Worm (Caenorhabditis elegans) whole organism, L4 larva: Measurements from ENCODE around the gene R05F9.9.
A peak's percentile ranks its signal among the peaks of the same experiment; 100 is the strongest.

ENCODE experiments used
- F26F4.8 ChIP-seq: fragments of 200-800 bp; sonication (Bioruptor generic); conservative IDR thresholded peaks from 2 replicates; pipeline ENCODE4 v1.3.6; 2022; ENCODE audit warnings: missing genetic modification characterization, missing compliant biosample characterization
- R02D3.7 ChIP-seq: fragments of 150-350 bp; sonication (generic microtip); optimal IDR thresholded peaks from 3 replicates; lab custom pipeline; 2014; ENCODE audit warnings: missing biosample characterization, missing genetic modification characterization
- ama-1 ChIP-seq: fragments of 150-350 bp; optimal IDR thresholded peaks from 2 replicates; lab custom pipeline; 2014; ENCODE audit warnings: inconsistent platforms, mixed read lengths
- cey-2 ChIP-seq: sonication (generic microtip); optimal IDR thresholded peaks from 3 replicates; lab custom pipeline; 2017; ENCODE audit warnings: missing genetic modification characterization, mild to moderate bottlenecking, missing compliant biosample characterization, antibody characterized with exemption, borderline replicate concordance; ENCODE audit not compliant: insufficient read depth
- dmd-9 ChIP-seq: fragments of 200-800 bp; sonication (Bioruptor generic); IDR thresholded peaks from 2 replicates; pipeline ENCODE4 v1.3.6; 2022; ENCODE audit warnings: missing genetic modification reagents, missing genetic modification characterization, missing compliant biosample characterization
- gei-8 ChIP-seq: fragments of 200-800 bp; sonication (Bioruptor generic); optimal IDR thresholded peaks from 2 replicates; lab custom pipeline; 2018; ENCODE audit warnings: mild to moderate bottlenecking, missing genetic modification characterization, missing compliant biosample characterization
- hlh-30 ChIP-seq: sonication (generic microtip); optimal IDR thresholded peaks from 2 replicates; lab custom pipeline; 2017; ENCODE audit warnings: antibody characterized with exemption, mild to moderate bottlenecking, missing genetic modification characterization, missing compliant biosample characterization; ENCODE audit not compliant: insufficient read depth
- jun-1 ChIP-seq: fragments of 150-350 bp; optimal IDR thresholded peaks from 2 replicates; lab custom pipeline; 2014; ENCODE audit warnings: missing biosample characterization, missing genetic modification reagents, missing genetic modification characterization
- madf-5 ChIP-seq, 2 experiments: fragments of 200-800 bp; sonication (Bioruptor generic); IDR thresholded peaks; 2 replicates each; pipeline ENCODE4 v1.3.6; 2022; ENCODE audit warnings: missing compliant biosample characterization in 2 of 2, missing genetic modification characterization in 2 of 2
- nhr-42 ChIP-seq: fragments of 200-800 bp; sonication (Bioruptor generic); IDR thresholded peaks from 2 replicates; pipeline ENCODE4 v1.3.6; 2022; ENCODE audit warnings: missing genetic modification characterization, missing compliant biosample characterization
- pha-4 ChIP-seq, 2 experiments: fragments of 150-350 bp in 1 of 2; fragments of 200-800 bp in 1 of 2; sonication (Bioruptor generic) in 1 of 2; IDR thresholded peaks in 1 of 2; optimal IDR thresholded peaks in 1 of 2; 2 replicates each; pipeline versions ENCODE4 v1.3.6 to Lab custom; 2014 to 2022; ENCODE audit warnings: missing genetic modification characterization in 2 of 2, missing genetic modification reagents in 2 of 2, missing biosample characterization in 1 of 2, missing compliant biosample characterization in 1 of 2
- snpc-1.2 ChIP-seq: fragments of 200-800 bp; sonication (Bioruptor generic); IDR thresholded peaks from 2 replicates; pipeline ENCODE4 v1.3.6; 2022; ENCODE audit warnings: missing genetic modification reagents, missing genetic modification characterization, missing compliant biosample characterization
- unc-62 ChIP-seq, 3 experiments: fragments of 150-350 bp in 1 of 3; sonication (generic microtip); optimal IDR thresholded peaks in 2 of 3; peaks in 1 of 3; 1 replicate in 1 of 3; 2 replicates in 2 of 3; lab custom pipeline; 2014 to 2017; ENCODE audit warnings: missing biosample characterization in 3 of 3, missing genetic modification characterization in 3 of 3, missing genetic modification reagents in 3 of 3, missing genotype in 1 of 3
- zfp-3 ChIP-seq: fragments of 200-800 bp; sonication (Bioruptor generic); conservative IDR thresholded peaks from 2 replicates; pipeline ENCODE4 v1.3.6; 2022; ENCODE audit warnings: missing genetic modification reagents, missing genetic modification characterization, missing compliant biosample characterization

DNA sequence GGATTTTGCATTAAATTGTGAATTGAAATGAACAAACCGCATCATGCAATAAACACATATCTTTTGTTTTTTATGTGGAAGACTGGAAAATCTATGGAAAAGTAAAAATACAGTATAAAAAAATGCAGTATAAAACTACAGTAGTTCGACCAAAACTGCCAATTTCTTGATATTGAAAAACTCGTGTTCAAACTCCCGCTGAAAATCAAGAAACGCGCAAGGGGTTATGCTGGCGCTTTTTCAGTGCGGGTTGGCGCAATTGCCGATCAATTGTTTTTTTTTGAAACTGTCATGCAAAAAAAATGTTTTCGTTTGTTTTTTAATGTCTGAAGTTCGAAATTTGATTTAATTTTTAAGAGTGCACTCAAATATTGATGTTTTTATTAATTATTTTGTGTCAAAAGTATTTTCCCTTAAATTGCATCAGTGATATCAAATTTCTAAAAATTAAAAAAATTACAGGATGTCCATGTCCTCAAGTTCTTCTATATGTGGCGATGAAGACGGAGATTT lies 50.2 kb downstream of the R05F9.9 start, which contains the start of gene dnj-9:
- TF ChIP-seq snpc-1.2 (GFP tag; lab: Robert Waterston, UW) (peak; percentile 73; the same call in 1 of the 2 replicates), gei-8 (GFP tag; lab: Kevin White, UChicago) (no peak), zfp-3 (peak; percentile 94), pha-4 (GFP tag; IDR thresholded peaks at IDR 0.05; lab: Robert Waterston, UW) (peak; percentile 89), pha-4 (tag; optimal IDR thresholded peaks at IDR 0.05; lab: Kevin White, UChicago) (peak; percentile 94), madf-5 (GFP tag; IDR thresholded peaks at IDR 0.05; lab: Robert Waterston, UW) (no peak), nhr-42 (peak; percentile 82), jun-1 (tag; lab: Kevin White, UChicago) (peak; percentile 69), ama-1 (lab: Kevin White, UChicago) (no peak), unc-62 (GFP tag; optimal IDR thresholded peaks at IDR 0.05 in 1 of 2; lab: Kevin White, UChicago) (peak in 1 of 2 experiments; percentile 98), unc-62 (tag; optimal IDR thresholded peaks at IDR 0.05; lab: Kevin White, UChicago) (no peak), R02D3.7 (tag; lab: Kevin White, UChicago) (no peak), dmd-9 (peak; percentile 90), cey-2 (no peak), hlh-30 (tag; lab: Kevin White, UChicago) (peak; percentile 88), F26F4.8 (GFP tag; lab: Robert Waterston, UW) (no peak)
